Fruit fly (Drosophila melanogaster) whole organism, embryonic: ENCODE measurements around the gene Cyp18a1.
A peak's percentile ranks its signal among the peaks of the same experiment; 100 is the strongest.

Experiments used
- Atf6 ChIP-seq: fragments of 200-800 bp; sonication (Bioruptor generic); IDR thresholded peaks from 2 replicates; pipeline ENCODE4 v1.3.6; 2022; ENCODE audit warnings: missing biosample characterization, missing genetic modification characterization
- Awh ChIP-seq: fragments of 200-800 bp; sonication (Bioruptor generic); IDR thresholded peaks from 2 replicates; pipeline ENCODE4, ENCODE4 v1.3.6; 2022; ENCODE audit warnings: missing biosample characterization, missing genetic modification characterization
- B-H1 ChIP-seq: fragments of 200-800 bp; sonication (Bioruptor generic); IDR thresholded peaks from 3 replicates; pipeline ENCODE4 v1.3.6; 2022; ENCODE audit warnings: missing biosample characterization, missing genetic modification characterization
- B-H2 ChIP-seq: fragments of 200-800 bp; sonication (Bioruptor generic); optimal IDR thresholded peaks from 2 replicates; lab custom pipeline; 2018; ENCODE audit warnings: missing biosample characterization, mild to moderate bottlenecking, missing genetic modification characterization
- BEAF-32 ChIP-seq: fragments of 200-800 bp; sonication (Bioruptor generic); optimal IDR thresholded peaks from 3 replicates; lab custom pipeline; 2017; ENCODE audit warnings: missing biosample characterization, missing genetic modification characterization, mild to moderate bottlenecking, moderate library complexity, missing genetic modification reagents
- Bteb2 ChIP-seq: fragments of 200-800 bp; sonication (Bioruptor generic); optimal IDR thresholded peaks from 2 replicates; lab custom pipeline; 2016; ENCODE audit warnings: missing biosample characterization, missing genetic modification characterization
- CG10366 ChIP-seq: fragments of 200-800 bp; sonication (Bioruptor generic); IDR thresholded peaks from 2 replicates; pipeline ENCODE4 v1.3.6; 2022; ENCODE audit warnings: missing biosample characterization, missing genetic modification characterization
- CG12071 ChIP-seq: fragments of 200-800 bp; sonication (Bioruptor generic); optimal IDR thresholded peaks from 3 replicates; lab custom pipeline; 2018; ENCODE audit warnings: missing biosample characterization, mild to moderate bottlenecking, missing genetic modification characterization
- CG12744 ChIP-seq: fragments of 200-800 bp; sonication (Bioruptor generic); optimal IDR thresholded peaks from 2 replicates; lab custom pipeline; 2016; ENCODE audit warnings: missing biosample characterization, missing genetic modification characterization
- CG14965 ChIP-seq: fragments of 200-800 bp; sonication (Bioruptor generic); optimal IDR thresholded peaks from 2 replicates; lab custom pipeline; 2016; ENCODE audit warnings: missing biosample characterization, missing genetic modification characterization, borderline replicate concordance
- CG15514 ChIP-seq: fragments of 200-800 bp; sonication (Bioruptor generic); optimal IDR thresholded peaks from 3 replicates; lab custom pipeline; 2017; ENCODE audit warnings: missing biosample characterization, missing genetic modification characterization, mild to moderate bottlenecking, moderate library complexity, missing genetic modification reagents
- CG16813 ChIP-seq: fragments of 200-800 bp; sonication (Bioruptor generic); IDR thresholded peaks from 3 replicates; pipeline ENCODE4 v1.3.6; 2022; ENCODE audit warnings: missing biosample characterization, missing genetic modification characterization; ENCODE audit not compliant: partially characterized antibody
- CG17802 ChIP-seq: fragments of 200-800 bp; sonication (Bioruptor generic); optimal IDR thresholded peaks from 2 replicates; lab custom pipeline; 2018; ENCODE audit warnings: missing biosample characterization, mild to moderate bottlenecking, missing genetic modification characterization, moderate library complexity
- CG18476 ChIP-seq: fragments of 200-800 bp; sonication (Bioruptor generic); optimal IDR thresholded peaks from 2 replicates; lab custom pipeline; 2016; ENCODE audit warnings: missing biosample characterization, mild to moderate bottlenecking, missing genetic modification characterization
- CG30020 ChIP-seq: fragments of 200-800 bp; optimal IDR thresholded peaks from 2 replicates; lab custom pipeline; 2019; ENCODE audit warnings: missing biosample characterization, mild to moderate bottlenecking, missing genetic modification characterization, moderate library complexity
- CG4360 ChIP-seq: fragments of 200-800 bp; sonication (Bioruptor generic); IDR thresholded peaks from 2 replicates; pipeline ENCODE4 v1.3.6; 2022; ENCODE audit warnings: missing biosample characterization, missing genetic modification characterization
- CG43689 ChIP-seq: fragments of 200-800 bp; sonication (Bioruptor generic); IDR thresholded peaks from 2 replicates; pipeline ENCODE4 v1.3.6; 2022; ENCODE audit warnings: missing biosample characterization, missing genetic modification characterization
- CG6254 ChIP-seq: fragments of 200-800 bp; sonication (Bioruptor generic); optimal IDR thresholded peaks from 3 replicates; lab custom pipeline; 2017; ENCODE audit warnings: mild to moderate bottlenecking, missing biosample characterization, missing genetic modification reagents, missing genetic modification characterization
- CG7357 ChIP-seq: fragments of 200-800 bp; sonication (Bioruptor generic); IDR thresholded peaks from 3 replicates; pipeline ENCODE4 v1.3.6; 2022; ENCODE audit warnings: missing biosample characterization, missing genetic modification characterization
- CG7928 ChIP-seq: fragments of 200-800 bp; sonication (Bioruptor generic); optimal IDR thresholded peaks from 2 replicates; lab custom pipeline; 2017; ENCODE audit warnings: missing biosample characterization, mild to moderate bottlenecking, missing genetic modification characterization
- CG7987 ChIP-seq: fragments of 200-800 bp; sonication (Bioruptor generic); optimal IDR thresholded peaks from 2 replicates; lab custom pipeline; 2018; ENCODE audit warnings: missing biosample characterization, mild to moderate bottlenecking, missing genetic modification characterization, moderate library complexity
- CG8944 ChIP-seq: fragments of 200-800 bp; sonication (Bioruptor generic); optimal IDR thresholded peaks from 3 replicates; lab custom pipeline; 2016; ENCODE audit warnings: missing biosample characterization, missing genetic modification characterization
- CG9797 ChIP-seq: fragments of 200-800 bp; sonication (Bioruptor generic); optimal IDR thresholded peaks from 3 replicates; lab custom pipeline; 2018; ENCODE audit warnings: missing biosample characterization, mild to moderate bottlenecking, missing genetic modification characterization
- CoRest ChIP-seq: fragments of 200-800 bp; sonication (Bioruptor generic); optimal IDR thresholded peaks from 3 replicates; lab custom pipeline; 2018; ENCODE audit warnings: missing biosample characterization, mild to moderate bottlenecking, missing genetic modification characterization, moderate library complexity
- Doc3 ChIP-seq: fragments of 200-800 bp; sonication (Bioruptor generic); IDR thresholded peaks from 3 replicates; pipeline ENCODE4 v1.3.6; 2022; ENCODE audit warnings: missing biosample characterization, missing genetic modification characterization; ENCODE audit not compliant: partially characterized antibody
- Ets97D ChIP-seq: fragments of 200-800 bp; sonication (Bioruptor generic); optimal IDR thresholded peaks from 3 replicates; lab custom pipeline; 2016; ENCODE audit warnings: missing biosample characterization, missing genetic modification characterization
- Fer2 ChIP-seq: fragments of 200-800 bp; sonication (Bioruptor generic); optimal IDR thresholded peaks from 2 replicates; lab custom pipeline; 2018; ENCODE audit warnings: missing biosample characterization, mild to moderate bottlenecking, missing genetic modification characterization, moderate library complexity
- Hmx ChIP-seq: fragments of 200-800 bp; sonication (Bioruptor generic); optimal IDR thresholded peaks from 2 replicates; lab custom pipeline; 2016; ENCODE audit warnings: missing biosample characterization, missing genetic modification characterization
- NfI ChIP-seq: fragments of 200-800 bp; sonication (Bioruptor generic); optimal IDR thresholded peaks from 3 replicates; lab custom pipeline; 2018; ENCODE audit warnings: missing biosample characterization, mild to moderate bottlenecking, missing genetic modification characterization, moderate library complexity
- Oli ChIP-seq: fragments of 200-800 bp; sonication (Bioruptor generic); optimal IDR thresholded peaks from 2 replicates; lab custom pipeline; 2018; ENCODE audit warnings: missing biosample characterization, mild to moderate bottlenecking, missing genetic modification characterization, moderate library complexity
- Sin3A ChIP-seq: fragments of >200 bp; optimal IDR thresholded peaks from 2 replicates; lab custom pipeline; 2018
- Sry-β ChIP-seq: fragments of 200-800 bp; sonication (Bioruptor generic); optimal IDR thresholded peaks from 2 replicates; lab custom pipeline; 2018; ENCODE audit warnings: missing biosample characterization, mild to moderate bottlenecking, missing genetic modification characterization, moderate library complexity
- Xrp1 ChIP-seq: fragments of 200-800 bp; sonication (Bioruptor generic); IDR thresholded peaks from 2 replicates; pipeline ENCODE4 v1.3.6; 2022; ENCODE audit warnings: missing biosample characterization, missing genetic modification characterization
- bcd ChIP-seq: fragments of 200-800 bp; sonication (Bioruptor generic); optimal IDR thresholded peaks from 2 replicates; lab custom pipeline; 2017; ENCODE audit warnings: missing biosample characterization, mild to moderate bottlenecking, missing genetic modification characterization
- btn ChIP-seq: fragments of 200-800 bp; sonication (Bioruptor generic); optimal IDR thresholded peaks from 2 replicates; lab custom pipeline; 2016; ENCODE audit warnings: missing biosample characterization, missing genetic modification characterization
- chinmo ChIP-seq: fragments of 200-800 bp; sonication (Bioruptor generic); IDR thresholded peaks from 4 replicates; pipeline ENCODE4 v1.3.6; 2022; ENCODE audit warnings: missing biosample characterization, missing genetic modification characterization; ENCODE audit not compliant: partially characterized antibody
- crp ChIP-seq, 2 experiments: fragments of 200-800 bp; sonication (Bioruptor generic); optimal IDR thresholded peaks; 2 replicates in 1 of 2; 3 replicates in 1 of 2; lab custom pipeline; 2017; ENCODE audit warnings: missing biosample characterization in 2 of 2, missing genetic modification characterization in 2 of 2, mild to moderate bottlenecking in 1 of 2, moderate library complexity in 1 of 2
- gce ChIP-seq: fragments of 200-800 bp; sonication (Bioruptor generic); IDR thresholded peaks from 3 replicates; pipeline ENCODE4 v1.3.6; 2022; ENCODE audit warnings: missing biosample characterization, missing genetic modification characterization
- insv ChIP-seq, 2 experiments: fragments of 200-800 bp; sonication (Bioruptor generic); optimal IDR thresholded peaks; 3 replicates each; lab custom pipeline; 2016 to 2018; ENCODE audit warnings: missing biosample characterization in 2 of 2, missing genetic modification characterization in 2 of 2
- pb ChIP-seq: fragments of 200-800 bp; sonication (Bioruptor generic); optimal IDR thresholded peaks from 3 replicates; lab custom pipeline; 2016; ENCODE audit warnings: missing biosample characterization, missing genetic modification characterization
- psq ChIP-seq: fragments of 200-800 bp; sonication (Bioruptor generic); optimal IDR thresholded peaks from 2 replicates; lab custom pipeline; 2017; ENCODE audit warnings: missing biosample characterization, missing genetic modification characterization
- repo ChIP-seq: fragments of 200-800 bp; sonication (Bioruptor generic); optimal IDR thresholded peaks from 2 replicates; lab custom pipeline; 2016; ENCODE audit warnings: missing biosample characterization, missing genetic modification characterization
- rib ChIP-seq: fragments of 200-800 bp; sonication (Bioruptor generic); IDR thresholded peaks from 2 replicates; pipeline ENCODE4 v1.3.6; 2022; ENCODE audit warnings: missing biosample characterization, missing genetic modification characterization
- sc ChIP-seq, 3 experiments: fragments of >200 bp in 2 of 3; fragments of 200-800 bp in 1 of 3; sonication (Bioruptor generic) in 1 of 3; optimal IDR thresholded peaks; 2 replicates in 2 of 3; 3 replicates in 1 of 3; lab custom pipeline; 2017; ENCODE audit warnings: mild to moderate bottlenecking in 1 of 3, missing biosample characterization in 1 of 3, missing genetic modification characterization in 1 of 3, missing genetic modification reagents in 1 of 3
- schlank ChIP-seq: fragments of 200-800 bp; sonication (Bioruptor generic); optimal IDR thresholded peaks from 2 replicates; lab custom pipeline; 2018; ENCODE audit warnings: missing biosample characterization, mild to moderate bottlenecking, missing genetic modification characterization
- sisA ChIP-seq: fragments of 200-800 bp; sonication (Bioruptor generic); IDR thresholded peaks from 2 replicates; pipeline ENCODE4 v1.3.6; 2022; ENCODE audit warnings: missing biosample characterization, missing genetic modification characterization
- tap ChIP-seq: fragments of 200-800 bp; optimal IDR thresholded peaks from 3 replicates; lab custom pipeline; 2019; ENCODE audit warnings: missing biosample characterization, mild to moderate bottlenecking, missing genetic modification characterization, moderate library complexity
- unc-4 ChIP-seq: fragments of 200-800 bp; sonication (Bioruptor generic); IDR thresholded peaks from 2 replicates; pipeline ENCODE4 v1.3.6; 2022; ENCODE audit warnings: missing biosample characterization, missing genetic modification characterization; ENCODE audit not compliant: partially characterized antibody
- vvl ChIP-seq: fragments of 200-800 bp; sonication (Bioruptor generic); IDR thresholded peaks from 2 replicates; pipeline ENCODE4 v1.3.6; 2022; ENCODE audit warnings: missing biosample characterization, missing genetic modification characterization

The Cyp18a1 gene

dm6 chrX:18669811-18670477 is 22.9 kb downstream of the Cyp18a1 start (continued):
- TF ChIP-seq B-H1 (GFP tag; lab: Robert Waterston, UW) (no peak), gce (no peak), CoRest (peak; percentile 59), CG7928 (GFP tag; lab: Kevin White, UChicago) (no peak), bcd (GFP tag; lab: Kevin White, UChicago) (no peak), pb (GFP tag; lab: Kevin White, UChicago) (no peak), CG18476 (GFP tag; lab: Kevin White, UChicago) (no peak), Xrp1 (peak; percentile 12; the same call in 1 of the 2 replicates), Atf6 (GFP tag; lab: Robert Waterston, UW) (no peak), Fer2 (tag; lab: Kevin White, UChicago) (no peak), schlank (tag; lab: Kevin White, UChicago) (no peak), CG12744 (no peak), Doc3 (GFP tag; lab: Robert Waterston, UW) (no peak), Sry-β (GFP tag; lab: Kevin White, UChicago) (no peak), sc (optimal IDR thresholded peaks at IDR 0.05; lab: Kevin White, UChicago) (no peak), sc (GFP tag; optimal IDR thresholded peaks at IDR 0.05; lab: Kevin White, UChicago) (no peak), vvl (GFP tag; lab: Robert Waterston, UW) (peak; percentile 57), tap (tag; lab: Kevin White, UChicago) (no peak), sisA (GFP tag; lab: Robert Waterston, UW) (peak; percentile 50), Oli (tag; lab: Kevin White, UChicago) (peak; percentile 40), CG10366 (GFP tag; lab: Robert Waterston, UW) (peak; percentile 45; the same call in 1 of the 2 replicates), CG4360 (no peak), CG43689 (GFP tag; lab: Robert Waterston, UW) (no peak), CG14965 (GFP tag; lab: Kevin White, UChicago) (no peak), btn (GFP tag; lab: Kevin White, UChicago) (no peak), CG6254 (no peak), rib (no peak), CG7987 (GFP tag; lab: Kevin White, UChicago) (no peak), Hmx (GFP tag; lab: Kevin White, UChicago) (no peak), CG16813 (GFP tag; lab: Robert Waterston, UW) (no peak), crp (GFP tag; optimal IDR thresholded peaks at IDR 0.05; lab: Kevin White, UChicago) (no peak), B-H2 (no peak), CG7357 (GFP tag; lab: Robert Waterston, UW) (no peak), Bteb2 (no peak), CG9797 (no peak), insv (GFP tag; optimal IDR thresholded peaks at IDR 0.05; lab: Kevin White, UChicago) (no peak), CG17802 (tag; lab: Kevin White, UChicago) (no peak), CG15514 (GFP tag; lab: Kevin White, UChicago) (no peak), Awh (GFP tag; lab: Robert Waterston, UW) (no peak), psq (no peak), CG8944 (GFP tag; lab: Kevin White, UChicago) (no peak), Sin3A (lab: Kevin White, UChicago) (no peak), repo (GFP tag; lab: Kevin White, UChicago) (no peak), CG12071 (GFP tag; lab: Kevin White, UChicago) (no peak), NfI (GFP tag; lab: Kevin White, UChicago) (no peak), Ets97D (no peak), unc-4 (no peak), BEAF-32 (GFP tag; lab: Kevin White, UChicago) (no peak), chinmo (GFP tag; lab: Robert Waterston, UW) (0 out of 4 replicates have a peak, but pooled peaks have one; percentile 24), CG30020 (no peak)
